Fruit fly (Drosophila melanogaster) ovary, adult (tissue): ENCODE results near the gene CG14253.
A peak's percentile ranks its signal among the peaks of the same experiment; 100 is the strongest.

Source experiments
- CG17801 ChIP-seq: fragments of 200-800 bp; optimal IDR thresholded peaks from 2 replicates; lab custom pipeline; 2019; ENCODE audit warnings: missing biosample characterization, mild to moderate bottlenecking, missing genetic modification characterization, moderate library complexity; ENCODE audit not compliant: partially characterized antibody

CG14253 gene

dm6 chr3R:26958314-26958979 lies 19.9 kb upstream of the CG14253 start, which contains the start of gene CG6330:
CG6330 (minus strand) TSS chr3R:26958491.
- no peak for TF ChIP-seq CG17801

dm6 chr3R:26960496-26960895 lies 17.8 kb upstream of the CG14253 start:
- no peak for TF ChIP-seq CG17801

dm6 chr3R:26963747-26964174 lies 14.6 kb upstream of the CG14253 start:
- peak; percentile 75 for TF ChIP-seq CG17801

dm6 chr3R:26964452-26965133 lies 13.7 kb upstream of the CG14253 start, which contains the start of gene Tsp97E:
Tsp97E (minus strand) TSS chr3R:26964817.
- TF ChIP-seq CG17801, result peak; percentile 32

dm6 chr3R:26966385-26966784 lies 12.0 kb upstream of the CG14253 start, which contains the start of gene Gr97a:
Gr97a (minus strand) TSS chr3R:26966485.
- TF ChIP-seq CG17801, result no peak

- TF ChIP-seq CG17801, result no peak
Measured at dm6 chr3R:26966794-26967323, 11.5 kb upstream of the CG14253 start, which contains the start of gene CG5521. CG5521 (plus strand) TSS chr3R:26966930.

dm6 chr3R:26967587-26968312 lies 10.6 kb upstream of the CG14253 start:
- TF ChIP-seq CG17801, result no peak

dm6 chr3R:26968313-26968605 lies 10.1 kb upstream of the CG14253 start:
- no peak for TF ChIP-seq CG17801

dm6 chr3R:26968823-26969638 lies 9.3 kb upstream of the CG14253 start:
- peak; percentile 15 for TF ChIP-seq CG17801

dm6 chr3R:26969743-26970142 lies 8.6 kb upstream of the CG14253 start:
- TF ChIP-seq CG17801, result no peak

- peak; percentile 15 for TF ChIP-seq CG17801
Measured at dm6 chr3R:26980282-26980691, 1.9 kb downstream of the CG14253 start.

dm6 chr3R:26982106-26982505 lies 3.8 kb downstream of the CG14253 start:
- TF ChIP-seq CG17801, result no peak

- TF ChIP-seq CG17801, result no peak
Measured at dm6 chr3R:26984437-26984836, 6.1 kb downstream of the CG14253 start.

- TF ChIP-seq CG17801, result peak; percentile 19
Measured at dm6 chr3R:26987455-26987854, 9.1 kb downstream of the CG14253 start.

- TF ChIP-seq CG17801, result peak; percentile 75
Measured at dm6 chr3R:26988412-26988981, 10.2 kb downstream of the CG14253 start, which contains the start of gene CG31075. CG31075 (minus strand) TSS chr3R:26988517.
